Worm (Caenorhabditis elegans) whole organism, L2 larva: ENCODE data around the gene C06A6.4.

Experiments used
- alr-1 ChIP-seq: fragments of 150-350 bp; optimal IDR thresholded peaks from 2 replicates; lab custom pipeline; 2014; ENCODE audit warnings: missing biosample characterization, missing genetic modification characterization
- egl-27 ChIP-seq: sonication (generic microtip); optimal IDR thresholded peaks from 3 replicates; lab custom pipeline; 2017; ENCODE audit warnings: missing biosample characterization, missing genetic modification reagents, missing genetic modification characterization
- lin-13 ChIP-seq: fragments of 150-350 bp; optimal IDR thresholded peaks from 2 replicates; lab custom pipeline; 2014; ENCODE audit warnings: missing biosample characterization, missing genetic modification reagents, missing genetic modification characterization
- nhr-10 ChIP-seq: sonication (generic microtip); optimal IDR thresholded peaks from 2 replicates; lab custom pipeline; 2017; ENCODE audit warnings: missing biosample characterization, missing genetic modification characterization
- nhr-11 ChIP-seq: fragments of 150-350 bp; optimal IDR thresholded peaks from 2 replicates; lab custom pipeline; 2014; ENCODE audit warnings: missing biosample characterization, missing genetic modification characterization
- nhr-237 ChIP-seq: fragments of 150-350 bp; optimal IDR thresholded peaks from 2 replicates; lab custom pipeline; 2014; ENCODE audit warnings: missing biosample characterization, missing genetic modification characterization
- ztf-1 ChIP-seq: fragments of 200-800 bp; sonication (Bioruptor generic); conservative IDR thresholded peaks from 2 replicates; pipeline ENCODE4 v1.3.6; 2022; ENCODE audit warnings: missing genetic modification characterization, missing compliant biosample characterization

DNA sequence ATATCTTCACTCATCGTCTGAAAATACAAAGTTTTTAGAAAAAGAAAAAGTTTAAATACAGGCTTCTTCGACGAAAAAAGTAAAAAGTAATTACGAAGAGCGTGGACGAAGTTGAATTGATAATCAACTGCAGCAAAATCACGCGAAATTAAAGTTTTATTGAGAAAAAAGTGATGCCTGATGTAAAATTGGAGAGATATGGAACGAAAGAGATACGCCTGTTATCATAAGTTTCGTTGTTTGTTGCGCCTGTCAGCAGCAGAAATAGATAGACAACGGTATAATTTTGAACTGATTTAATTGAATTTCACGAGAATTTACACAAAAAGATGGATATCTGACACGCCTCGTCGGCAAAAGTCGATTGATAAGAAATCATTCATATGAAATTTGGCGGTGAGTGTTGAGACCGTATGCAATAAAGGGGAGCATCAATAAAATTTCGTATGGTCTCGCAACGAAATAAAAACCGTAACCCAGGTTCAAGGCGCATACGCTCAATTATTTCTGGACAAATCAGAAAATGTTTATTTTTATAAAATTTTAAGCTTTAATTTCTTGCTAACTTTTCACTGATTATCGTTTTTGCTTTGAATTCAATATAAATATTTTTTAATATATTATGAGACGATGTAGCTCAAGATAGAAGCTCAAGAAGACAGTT, at the start of gene C06A6.4:
- TF ChIP-seq nhr-11 (tag; lab: Kevin White, UChicago) (no peak), nhr-10 (tag; lab: Kevin White, UChicago) (no peak), lin-13 (GFP tag; lab: Kevin White, UChicago) (no peak), alr-1 (no peak), egl-27 (no peak), nhr-237 (tag; lab: Kevin White, UChicago) (no peak), ztf-1 (GFP tag; lab: Robert Waterston, UW) (no peak)
